Fruit fly (Drosophila melanogaster): ENCODE data around the gene Trpml.

Trpml gene

dm6 chr3L:19670492-19670891, 47.6 kb downstream of the Trpml start (continued):
- TF ChIP-seq CG3163 (GFP tag; optimal IDR thresholded peaks at IDR 0.05) = no peak
- 0 out of 2 replicates have a peak, but pooled peaks have one; percentile 13 for TF ChIP-seq Lim3 (GFP tag; IDR thresholded peaks at IDR 0.05)
- no peak for TF ChIP-seq CG13894 (tag; optimal IDR thresholded peaks at IDR 0.05)
- no peak for TF ChIP-seq CG8765 (GFP tag; IDR thresholded peaks at IDR 0.05)
- no peak for TF ChIP-seq CG12744 (GFP tag; optimal IDR thresholded peaks at IDR 0.05)
- TF ChIP-seq CHES-1-like (GFP tag; optimal IDR thresholded peaks at IDR 0.05) = no peak
- TF ChIP-seq CG18599 (GFP tag; optimal IDR thresholded peaks at IDR 0.05) = peak; percentile 23
- no peak for TF ChIP-seq Dad (GFP tag; optimal IDR thresholded peaks at IDR 0.05)
- TF ChIP-seq Oli (tag; optimal IDR thresholded peaks at IDR 0.05) = peak; percentile 51
- no peak for TF ChIP-seq Nf-YC (tag; optimal IDR thresholded peaks at IDR 0.05)
- TF ChIP-seq dmrt99B (tag; optimal IDR thresholded peaks at IDR 0.05) = peak; percentile 64
- TF ChIP-seq ac (GFP tag; optimal IDR thresholded peaks at IDR 0.05) = no peak
- TF ChIP-seq Deaf1 (tag; optimal IDR thresholded peaks at IDR 0.05) = no peak
- TF ChIP-seq chif (GFP tag; optimal IDR thresholded peaks at IDR 0.05) = no peak
- TF ChIP-seq CG17385 (GFP tag; optimal IDR thresholded peaks at IDR 0.05) = no peak
- TF ChIP-seq Atf6 (GFP tag; IDR thresholded peaks at IDR 0.05) = no peak
- no peak for TF ChIP-seq C15 (GFP tag; IDR thresholded peaks at IDR 0.05)
- no peak for TF ChIP-seq CG15514 (GFP tag; optimal IDR thresholded peaks at IDR 0.05)
- TF ChIP-seq NFAT (GFP tag; IDR thresholded peaks at IDR 0.05) = no peak
- no peak for TF ChIP-seq sima (GFP tag; optimal IDR thresholded peaks at IDR 0.05)
- TF ChIP-seq ssp (GFP tag; IDR thresholded peaks at IDR 0.05) = no peak
- 0 out of 2 replicates have a peak, but pooled peaks have one; percentile 24 for TF ChIP-seq dati (GFP tag; IDR thresholded peaks at IDR 0.05)
- TF ChIP-seq CG12391 (tag; optimal IDR thresholded peaks at IDR 0.05) = peak; percentile 50
- TF ChIP-seq Sox100B (GFP tag; optimal IDR thresholded peaks at IDR 0.05) = peak; percentile 13
- peak; percentile 68 for TF ChIP-seq Blimp-1 (GFP tag; optimal IDR thresholded peaks at IDR 0.05)
- no peak for TF ChIP-seq hth (optimal IDR thresholded peaks at IDR 0.05)
- TF ChIP-seq CG9437 (GFP tag; optimal IDR thresholded peaks at IDR 0.05) = no peak
- TF ChIP-seq Atf-2 (GFP tag; optimal IDR thresholded peaks at IDR 0.05) = no peak
- no peak for TF ChIP-seq CkIIα-i1 (GFP tag; IDR thresholded peaks at IDR 0.05)
- TF ChIP-seq CG32532 (GFP tag; IDR thresholded peaks at IDR 0.05) = no peak
- 0 out of 3 replicates have a peak, but pooled peaks have one; percentile 39 for TF ChIP-seq CG11093 (GFP tag; IDR thresholded peaks at IDR 0.05)
- TF ChIP-seq wek (GFP tag; optimal IDR thresholded peaks at IDR 0.05) = no peak
- no peak for TF ChIP-seq CG16779 (GFP tag; IDR thresholded peaks at IDR 0.05)
- TF ChIP-seq CG42726 (GFP tag; IDR thresholded peaks at IDR 0.05; ENCODE audit: partially characterized antibody) = no peak
- TF ChIP-seq pfk (GFP tag; optimal IDR thresholded peaks at IDR 0.05) = no peak
- peak; percentile 40 for TF ChIP-seq phol (tag; optimal IDR thresholded peaks at IDR 0.05)
- no peak for TF ChIP-seq Adf1 (GFP tag; IDR thresholded peaks at IDR 0.05)
- TF ChIP-seq en (GFP tag; optimal IDR thresholded peaks at IDR 0.05) = no peak
- TF ChIP-seq onecut (GFP tag; IDR thresholded peaks at IDR 0.05) = no peak
- TF ChIP-seq CG17359 (tag; optimal IDR thresholded peaks at IDR 0.05) = peak; percentile 37
- TF ChIP-seq gsb (GFP tag; IDR thresholded peaks at IDR 0.05) = no peak
- peak; percentile 34; the same call in 1 of the 2 replicates for TF ChIP-seq slbo (GFP tag; IDR thresholded peaks at IDR 0.05)
- TF ChIP-seq CG7745 (tag; optimal IDR thresholded peaks at IDR 0.05) = no peak
- no peak for TF ChIP-seq CG10147 (GFP tag; optimal IDR thresholded peaks at IDR 0.05)
- TF ChIP-seq ase (GFP tag; IDR thresholded peaks at IDR 0.05) = peak; percentile 43; the same call in 2 of the 3 replicates
- no peak for TF ChIP-seq CG6683 (GFP tag; optimal IDR thresholded peaks at IDR 0.05)
- peak; percentile 50 for TF ChIP-seq CG31441 (GFP tag; IDR thresholded peaks at IDR 0.05)
- no peak for TF ChIP-seq fu2 (GFP tag; optimal IDR thresholded peaks at IDR 0.05)
- no peak for TF ChIP-seq D (optimal IDR thresholded peaks at IDR 0.05)
- peak; percentile 53 for TF ChIP-seq D (GFP tag; optimal IDR thresholded peaks at IDR 0.05)
- TF ChIP-seq Fer2 (tag; optimal IDR thresholded peaks at IDR 0.05) = no peak
- peak; percentile 38 for TF ChIP-seq CG14710 (tag; optimal IDR thresholded peaks at IDR 0.05)

All from whole organism, embryonic.